Fruit fly (Drosophila melanogaster) whole organism, pupa: ENCODE data around the gene Wnk.

Experiments used
- CG10348 ChIP-seq: fragments of 200-800 bp; sonication (Bioruptor generic); IDR thresholded peaks from 2 replicates; pipeline ENCODE4 v1.3.6; 2022; ENCODE audit warnings: missing biosample characterization, missing genetic modification characterization
- CG12605 ChIP-seq: fragments of 200-800 bp; sonication (Bioruptor generic); IDR thresholded peaks from 2 replicates; pipeline ENCODE4 v1.3.6; 2022; ENCODE audit warnings: missing biosample characterization, missing genetic modification characterization
- CG15710 ChIP-seq: fragments of 200-800 bp; sonication (Bioruptor generic); optimal IDR thresholded peaks from 2 replicates; lab custom pipeline; 2018; ENCODE audit warnings: missing biosample characterization, mild to moderate bottlenecking, missing genetic modification characterization, moderate library complexity
- CG17806 ChIP-seq: fragments of 200-800 bp; sonication (Bioruptor generic); optimal IDR thresholded peaks from 2 replicates; lab custom pipeline; 2018; ENCODE audit warnings: missing biosample characterization, mild to moderate bottlenecking, missing genetic modification characterization, moderate library complexity
- CG32121 ChIP-seq: fragments of 200-800 bp; sonication (Bioruptor generic); IDR thresholded peaks from 2 replicates; pipeline ENCODE4 v1.3.6; 2022; ENCODE audit warnings: missing biosample characterization, missing genetic modification characterization
- CG34367 ChIP-seq: fragments of 200-800 bp; sonication (Bioruptor generic); optimal IDR thresholded peaks from 2 replicates; lab custom pipeline; 2018; ENCODE audit warnings: missing biosample characterization, mild to moderate bottlenecking, missing genetic modification characterization
- CG8159 ChIP-seq: fragments of 200-800 bp; sonication (Bioruptor generic); optimal IDR thresholded peaks from 3 replicates; lab custom pipeline; 2018; ENCODE audit warnings: missing biosample characterization, mild to moderate bottlenecking, missing genetic modification characterization, moderate library complexity
- CG9948 ChIP-seq: fragments of 200-800 bp; sonication (Bioruptor generic); optimal IDR thresholded peaks from 2 replicates; lab custom pipeline; 2018; ENCODE audit warnings: missing biosample characterization, mild to moderate bottlenecking, missing genetic modification characterization, moderate library complexity
- EcR ChIP-seq: fragments of 200-800 bp; sonication (Bioruptor generic); optimal IDR thresholded peaks from 3 replicates; lab custom pipeline; 2019; ENCODE audit warnings: missing biosample characterization, missing genetic modification characterization, mild to moderate bottlenecking, moderate library complexity, missing genetic modification reagents
- Ets98B ChIP-seq: fragments of 200-800 bp; sonication (Bioruptor generic); IDR thresholded peaks from 2 replicates; pipeline ENCODE4 v1.3.6; 2022; ENCODE audit warnings: missing biosample characterization, missing genetic modification characterization
- Pif1A ChIP-seq: fragments of 200-800 bp; sonication (Bioruptor generic); optimal IDR thresholded peaks from 3 replicates; lab custom pipeline; 2016; ENCODE audit warnings: missing biosample characterization, missing genetic modification characterization
- Pif1B ChIP-seq: fragments of 200-800 bp; sonication (Bioruptor generic); optimal IDR thresholded peaks from 3 replicates; lab custom pipeline; 2016; ENCODE audit warnings: missing biosample characterization, missing genetic modification characterization
- fd96Ca ChIP-seq: fragments of 200-800 bp; sonication (Bioruptor generic); IDR thresholded peaks from 3 replicates; pipeline ENCODE4 v1.3.6; 2022; ENCODE audit warnings: missing biosample characterization, missing genetic modification characterization
- rn ChIP-seq: fragments of 200-800 bp; sonication (Bioruptor generic); IDR thresholded peaks from 2 replicates; pipeline ENCODE4 v1.3.6; 2022; ENCODE audit warnings: missing biosample characterization, missing genetic modification characterization

DNA sequence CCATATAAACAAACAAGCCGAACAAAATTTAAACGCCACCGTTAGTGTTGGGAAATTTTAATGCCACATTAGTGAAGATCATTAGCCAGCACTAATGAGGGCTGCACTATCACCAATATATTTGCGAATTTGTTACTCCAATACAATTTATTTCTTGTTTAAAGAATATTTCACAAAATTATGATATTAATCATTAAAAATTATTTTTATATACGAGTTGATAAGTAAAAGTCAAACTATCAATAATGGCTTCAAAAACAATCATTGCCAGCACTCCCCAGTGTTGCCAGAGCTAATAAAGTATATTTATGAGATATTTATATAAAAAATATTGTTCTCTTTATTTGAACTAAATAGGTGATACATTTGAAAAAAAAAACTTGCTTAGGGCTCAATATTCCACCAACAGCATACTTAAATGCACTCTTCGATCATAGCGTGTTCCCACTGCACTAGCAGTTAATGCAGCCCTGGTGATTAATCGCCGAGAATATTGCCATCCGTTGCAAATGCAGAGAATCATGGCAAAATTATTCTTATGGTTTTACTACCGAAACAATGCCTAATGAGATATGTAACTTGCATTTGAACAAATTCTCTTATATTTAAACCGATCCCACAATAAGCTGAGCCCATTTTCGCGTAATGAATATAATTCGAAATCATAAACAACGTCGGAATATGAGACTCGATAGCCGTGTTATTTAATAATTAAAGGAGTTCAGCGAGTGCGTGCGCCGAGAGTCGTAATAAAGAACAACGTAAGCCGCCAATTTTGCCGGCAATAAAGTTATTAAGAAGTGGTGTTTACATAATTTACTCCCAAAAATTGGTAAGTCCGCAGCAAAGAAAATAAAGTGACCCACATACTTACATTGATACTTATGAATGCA lies 38.7 kb downstream of the Wnk start, which contains the start of the genes SAK and Cdk12:
- TF ChIP-seq CG32121 (GFP tag; lab: Robert Waterston, UW) = peak; percentile 77
- TF ChIP-seq Ets98B (GFP tag; lab: Robert Waterston, UW) = peak; percentile 72
- TF ChIP-seq EcR (GFP tag; lab: Kevin White, UChicago) = no peak
- peak; percentile 74 for TF ChIP-seq CG9948 (tag; lab: Kevin White, UChicago)
- 0 out of 2 replicates have a peak, but pooled peaks have one; percentile 42 for TF ChIP-seq CG12605 (GFP tag; lab: Robert Waterston, UW)
- peak; percentile 69; the same call in 2 of the 3 replicates for TF ChIP-seq fd96Ca (GFP tag; lab: Robert Waterston, UW)
- peak; percentile 80 for TF ChIP-seq Pif1B (GFP tag; lab: Kevin White, UChicago)
- peak; percentile 72 for TF ChIP-seq CG17806
- TF ChIP-seq CG10348 = peak; percentile 55; the same call in 1 of the 2 replicates
- peak; percentile 84 for TF ChIP-seq CG8159 (tag; lab: Kevin White, UChicago)
- peak; percentile 67 for TF ChIP-seq Pif1A (GFP tag; lab: Kevin White, UChicago)
- no peak; the same call in 1 of the 2 replicates for TF ChIP-seq rn (GFP tag; lab: Robert Waterston, UW)
- peak; percentile 79 for TF ChIP-seq CG15710 (tag; lab: Kevin White, UChicago)
- TF ChIP-seq CG34367 (tag; lab: Kevin White, UChicago) = peak; percentile 70
